Worm (Caenorhabditis elegans) whole organism, L4 larva: ENCODE data around the gene T27A8.2.

Experiments used
- F49E8.2 ChIP-seq: sonication (generic microtip); optimal IDR thresholded peaks from 2 replicates; lab custom pipeline; 2016; ENCODE audit warnings: missing compliant biosample characterization, mild to moderate bottlenecking, missing genetic modification characterization, borderline replicate concordance
- T26A8.4 ChIP-seq: fragments of 200-800 bp; sonication (Bioruptor generic); IDR thresholded peaks from 2 replicates; pipeline ENCODE4 v1.3.6; 2022; ENCODE audit warnings: missing genetic modification characterization, missing compliant biosample characterization
- Y48G9A.11 ChIP-seq: fragments of 200-800 bp; sonication (Bioruptor generic); IDR thresholded peaks from 2 replicates; pipeline ENCODE4 v1.3.6; 2022; ENCODE audit warnings: missing genetic modification reagents, missing genetic modification characterization, missing compliant biosample characterization
- Y75B8A.6 ChIP-seq: fragments of 200-800 bp; sonication (Bioruptor generic); IDR thresholded peaks from 2 replicates; pipeline ENCODE4 v1.3.6; 2022; ENCODE audit warnings: missing genetic modification reagents, missing genetic modification characterization, missing compliant biosample characterization
- ZK546.5 ChIP-seq, 2 experiments: sonication (generic microtip); optimal IDR thresholded peaks; 2 replicates each; lab custom pipeline; 2017; ENCODE audit warnings: missing biosample characterization in 2 of 2, missing genetic modification characterization in 2 of 2
- aha-1 ChIP-seq: fragments of 150-350 bp; peaks from one replicate; lab custom pipeline; 2014; ENCODE audit warnings: missing biosample characterization, missing genetic modification characterization
- aly-2 ChIP-seq: sonication (generic microtip); optimal IDR thresholded peaks from 2 replicates; lab custom pipeline; 2018; ENCODE audit warnings: missing biosample characterization, missing genetic modification characterization
- ceh-32 ChIP-seq: sonication (generic microtip); optimal IDR thresholded peaks from 2 replicates; lab custom pipeline; 2016; ENCODE audit warnings: mild to moderate bottlenecking, missing genetic modification characterization, missing compliant biosample characterization; ENCODE audit not compliant: poor library complexity
- ceh-44 ChIP-seq: fragments of 200-800 bp; sonication (Bioruptor generic); IDR thresholded peaks from 2 replicates; pipeline ENCODE4 v1.3.6; 2022; ENCODE audit warnings: missing genetic modification reagents, missing genetic modification characterization, missing compliant biosample characterization
- ces-1 ChIP-seq: fragments of 150-350 bp; sonication (generic microtip); optimal IDR thresholded peaks from 4 replicates; lab custom pipeline; 2014; ENCODE audit warnings: missing biosample characterization, missing genetic modification reagents, missing genetic modification characterization
- cey-2 ChIP-seq: sonication (generic microtip); optimal IDR thresholded peaks from 3 replicates; lab custom pipeline; 2017; ENCODE audit warnings: missing genetic modification characterization, mild to moderate bottlenecking, missing compliant biosample characterization, antibody characterized with exemption, borderline replicate concordance; ENCODE audit not compliant: insufficient read depth
- daf-12 ChIP-seq: fragments of 150-350 bp; optimal IDR thresholded peaks from 2 replicates; lab custom pipeline; 2014; ENCODE audit warnings: missing biosample characterization, missing genetic modification reagents, missing genetic modification characterization
- daf-8 ChIP-seq: fragments of 200-800 bp; sonication (Bioruptor generic); IDR thresholded peaks from 2 replicates; pipeline ENCODE4 v1.3.6; 2022; ENCODE audit warnings: missing genetic modification characterization, missing compliant biosample characterization
- dmd-6 ChIP-seq: fragments of 200-800 bp; sonication (Bioruptor generic); IDR thresholded peaks from 2 replicates; pipeline ENCODE4 v1.3.6; 2022; ENCODE audit warnings: missing genetic modification reagents, missing genetic modification characterization, missing compliant biosample characterization
- dpl-1 ChIP-seq: fragments of 150-350 bp; optimal IDR thresholded peaks from 2 replicates; lab custom pipeline; 2014; ENCODE audit warnings: missing biosample characterization, missing genetic modification reagents, missing genetic modification characterization
- duxl-1 ChIP-seq: sonication (generic microtip); optimal IDR thresholded peaks from 2 replicates; lab custom pipeline; 2016; ENCODE audit warnings: mild to moderate bottlenecking, missing genetic modification characterization, moderate library complexity, missing compliant biosample characterization; ENCODE audit not compliant: poor library complexity
- dve-1 ChIP-seq: sonication (generic microtip); optimal IDR thresholded peaks from 2 replicates; lab custom pipeline; 2017; ENCODE audit warnings: antibody characterized with exemption, mild to moderate bottlenecking, missing genetic modification characterization, missing compliant biosample characterization; ENCODE audit not compliant: insufficient read depth
- egl-27 ChIP-seq: sonication (generic microtip); optimal IDR thresholded peaks from 3 replicates; lab custom pipeline; 2017; ENCODE audit warnings: missing biosample characterization, missing genetic modification reagents, missing genetic modification characterization
- hlh-30 ChIP-seq: sonication (generic microtip); optimal IDR thresholded peaks from 2 replicates; lab custom pipeline; 2017; ENCODE audit warnings: antibody characterized with exemption, mild to moderate bottlenecking, missing genetic modification characterization, missing compliant biosample characterization; ENCODE audit not compliant: insufficient read depth
- lin-13 ChIP-seq: fragments of 150-350 bp; optimal IDR thresholded peaks from 2 replicates; lab custom pipeline; 2014; ENCODE audit warnings: missing biosample characterization, missing genetic modification reagents, missing genetic modification characterization
- lin-29 ChIP-seq: fragments of 200-800 bp; sonication (Bioruptor generic); IDR thresholded peaks from 2 replicates; pipeline ENCODE4 v1.3.6; 2022; ENCODE audit warnings: missing genetic modification reagents, missing genetic modification characterization, missing compliant biosample characterization
- lin-38 ChIP-seq: fragments of 200-800 bp; sonication (Bioruptor generic); IDR thresholded peaks from 2 replicates; pipeline ENCODE4 v1.3.6; 2022; ENCODE audit warnings: missing genetic modification reagents, missing genetic modification characterization, missing compliant biosample characterization
- lin-39 ChIP-seq: fragments of 150-350 bp; optimal IDR thresholded peaks from 2 replicates; lab custom pipeline; 2014; ENCODE audit warnings: missing biosample characterization, missing genetic modification reagents, missing genetic modification characterization
- lir-3 ChIP-seq: sonication (generic microtip); optimal IDR thresholded peaks from 2 replicates; lab custom pipeline; 2016; ENCODE audit warnings: mild to moderate bottlenecking, missing genetic modification characterization, missing compliant biosample characterization
- lsy-2 ChIP-seq, 2 experiments: fragments of 150-350 bp in 1 of 2; sonication (generic microtip) in 1 of 2; optimal IDR thresholded peaks; 2 replicates each; lab custom pipeline; 2014 to 2017; ENCODE audit warnings: missing biosample characterization in 2 of 2, missing genetic modification characterization in 2 of 2
- madf-5 ChIP-seq, 2 experiments: fragments of 200-800 bp; sonication (Bioruptor generic); IDR thresholded peaks; 2 replicates each; pipeline ENCODE4 v1.3.6; 2022; ENCODE audit warnings: missing compliant biosample characterization in 2 of 2, missing genetic modification characterization in 2 of 2
- mdl-1 ChIP-seq, 2 experiments: fragments of 150-350 bp in 1 of 2; sonication (generic microtip) in 1 of 2; optimal IDR thresholded peaks; 2 replicates each; lab custom pipeline; 2014 to 2017; ENCODE audit warnings: missing biosample characterization in 2 of 2, missing genetic modification characterization in 2 of 2
- mdt-29 ChIP-seq: fragments of 200-800 bp; sonication (Bioruptor generic); IDR thresholded peaks from 2 replicates; pipeline ENCODE4 v1.3.6; 2022; ENCODE audit warnings: missing genetic modification reagents, missing genetic modification characterization, missing compliant biosample characterization
- mxl-3 ChIP-seq: fragments of 200-800 bp; sonication (Bioruptor generic); optimal IDR thresholded peaks from 2 replicates; lab custom pipeline; 2018; ENCODE audit warnings: mild to moderate bottlenecking, missing genetic modification characterization, missing compliant biosample characterization
- nhr-11 ChIP-seq: fragments of 150-350 bp; optimal IDR thresholded peaks from 2 replicates; lab custom pipeline; 2014; ENCODE audit warnings: missing biosample characterization, missing genetic modification characterization
- nhr-111 ChIP-seq: fragments of 200-800 bp; sonication (Bioruptor generic); optimal IDR thresholded peaks from 2 replicates; lab custom pipeline; 2018; ENCODE audit warnings: mild to moderate bottlenecking, missing genetic modification characterization, missing compliant biosample characterization
- nhr-237 ChIP-seq: sonication (generic microtip); optimal IDR thresholded peaks from 2 replicates; lab custom pipeline; 2017; ENCODE audit warnings: missing biosample characterization, missing genetic modification characterization
- nhr-41 ChIP-seq: fragments of 200-800 bp; sonication (Bioruptor generic); IDR thresholded peaks from 2 replicates; pipeline ENCODE4 v1.3.6; 2022; ENCODE audit warnings: missing genetic modification reagents, missing genetic modification characterization, missing compliant biosample characterization
- nhr-48 ChIP-seq: sonication (generic microtip); optimal IDR thresholded peaks from 2 replicates; lab custom pipeline; 2016; ENCODE audit warnings: mild to moderate bottlenecking, missing genetic modification characterization, missing compliant biosample characterization
- nhr-77 ChIP-seq: fragments of 150-350 bp; optimal IDR thresholded peaks from 2 replicates; lab custom pipeline; 2014; ENCODE audit warnings: missing biosample characterization, missing genetic modification characterization
- php-3 ChIP-seq: fragments of 200-800 bp; sonication (Bioruptor generic); IDR thresholded peaks from 2 replicates; pipeline ENCODE4 v1.3.6; 2022; ENCODE audit warnings: missing genetic modification reagents, missing genetic modification characterization, missing compliant biosample characterization
- rbr-2 ChIP-seq: sonication (generic microtip); optimal IDR thresholded peaks from 2 replicates; lab custom pipeline; 2016; ENCODE audit warnings: missing genotype, missing genetic modification characterization, missing compliant biosample characterization
- saeg-2 ChIP-seq: fragments of 200-800 bp; sonication (Bioruptor generic); IDR thresholded peaks from 2 replicates; pipeline ENCODE4 v1.3.6; 2022; ENCODE audit warnings: missing genetic modification reagents, missing genetic modification characterization, missing compliant biosample characterization
- skn-1 ChIP-seq: fragments of 150-350 bp; optimal IDR thresholded peaks from 2 replicates; lab custom pipeline; 2014; ENCODE audit warnings: missing biosample characterization, missing genetic modification characterization
- snpc-4 ChIP-seq: fragments of 150-350 bp; optimal IDR thresholded peaks from 2 replicates; lab custom pipeline; 2014; ENCODE audit warnings: missing biosample characterization, missing genetic modification characterization
- spr-1 ChIP-seq: sonication (generic microtip); optimal IDR thresholded peaks from 2 replicates; lab custom pipeline; 2016; ENCODE audit warnings: mild to moderate bottlenecking, missing genetic modification characterization, missing compliant biosample characterization
- tag-97 ChIP-seq: fragments of 200-800 bp; sonication (Bioruptor generic); IDR thresholded peaks from 2 replicates; pipeline ENCODE4 v1.3.6; 2022; ENCODE audit warnings: missing genetic modification characterization, missing compliant biosample characterization
- zag-1 ChIP-seq: fragments of 150-350 bp; optimal IDR thresholded peaks from 2 replicates; lab custom pipeline; 2014; ENCODE audit warnings: missing biosample characterization, missing genetic modification characterization
- zip-2 ChIP-seq: fragments of 150-350 bp; optimal IDR thresholded peaks from 2 replicates; lab custom pipeline; 2014; ENCODE audit warnings: missing biosample characterization, missing genetic modification characterization
- ztf-11 ChIP-seq: fragments of 150-350 bp; optimal IDR thresholded peaks from 2 replicates; lab custom pipeline; 2014; ENCODE audit warnings: missing biosample characterization, missing genetic modification characterization
- ztf-7 ChIP-seq: fragments of 150-350 bp; optimal IDR thresholded peaks from 2 replicates; lab custom pipeline; 2014; ENCODE audit warnings: missing biosample characterization, missing genetic modification characterization

Gene T27A8.2

DNA sequence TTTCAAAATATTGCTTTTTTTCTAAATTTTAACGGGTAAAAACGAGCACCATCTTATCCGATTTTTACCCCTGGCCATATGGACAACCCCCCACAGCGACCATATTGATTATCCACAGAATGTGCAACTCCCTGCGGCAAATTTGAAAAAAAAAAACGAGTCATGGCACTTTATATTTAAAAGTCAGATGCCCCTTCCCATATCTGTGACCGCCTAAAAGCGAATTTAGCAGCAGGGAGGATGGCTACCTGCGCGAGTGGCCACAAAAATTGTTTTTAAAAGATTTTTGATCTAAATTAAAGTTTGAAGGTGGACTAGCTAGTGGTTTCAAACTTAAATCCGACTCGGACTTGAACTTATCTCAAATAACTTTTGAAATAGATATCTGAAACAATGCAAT lies 2.3 kb downstream of the T27A8.2 start (continued):
- TF ChIP-seq Y75B8A.6 (GFP tag; lab: Robert Waterston, UW) (peak; percentile 76), nhr-111 (GFP tag; lab: Kevin White, UChicago) (no peak), hlh-30 (tag; lab: Kevin White, UChicago) (peak; percentile 93), aly-2 (no peak), daf-12 (peak; percentile 7), saeg-2 (GFP tag; lab: Robert Waterston, UW) (peak; percentile 94), nhr-11 (tag; lab: Kevin White, UChicago) (peak; percentile 97), ztf-11 (peak; percentile 78), lin-38 (peak; percentile 86), lin-39 (tag; lab: Kevin White, UChicago) (peak; percentile 94), nhr-48 (tag; lab: Kevin White, UChicago) (peak; percentile 96), madf-5 (GFP tag; IDR thresholded peaks at IDR 0.05; lab: Robert Waterston, UW) (peak; percentile 32 to 84; a peak in 2 of 4 replicates), dpl-1 (peak; percentile 71), spr-1 (tag; lab: Kevin White, UChicago) (peak; percentile 98), aha-1 (tag; lab: Kevin White, UChicago) (peak; percentile 98), php-3 (peak; percentile 97), rbr-2 (tag; lab: Kevin White, UChicago) (peak; percentile 99), zip-2 (peak; percentile 97), snpc-4 (tag; lab: Kevin White, UChicago) (peak; percentile 42), zag-1 (tag; lab: Kevin White, UChicago) (peak; percentile 96), ztf-7 (tag; lab: Kevin White, UChicago) (peak; percentile 92), lsy-2 (tag; optimal IDR thresholded peaks at IDR 0.05; lab: Kevin White, UChicago) (peak; percentile 93 to 96), ZK546.5 (tag; optimal IDR thresholded peaks at IDR 0.05; lab: Kevin White, UChicago) (peak; percentile 18 to 80), ceh-44 (peak; percentile 50; the same call in 1 of the 2 replicates), dve-1 (tag; lab: Kevin White, UChicago) (peak; percentile 99), egl-27 (tag; lab: Kevin White, UChicago) (no peak), tag-97 (GFP tag; lab: Robert Waterston, UW) (peak; percentile 65; the same call in 1 of the 2 replicates), Y48G9A.11 (GFP tag; lab: Robert Waterston, UW) (0 out of 2 replicates have a peak, but pooled peaks have one; percentile 62), nhr-41 (GFP tag; lab: Robert Waterston, UW) (peak; percentile 47)

DNA sequence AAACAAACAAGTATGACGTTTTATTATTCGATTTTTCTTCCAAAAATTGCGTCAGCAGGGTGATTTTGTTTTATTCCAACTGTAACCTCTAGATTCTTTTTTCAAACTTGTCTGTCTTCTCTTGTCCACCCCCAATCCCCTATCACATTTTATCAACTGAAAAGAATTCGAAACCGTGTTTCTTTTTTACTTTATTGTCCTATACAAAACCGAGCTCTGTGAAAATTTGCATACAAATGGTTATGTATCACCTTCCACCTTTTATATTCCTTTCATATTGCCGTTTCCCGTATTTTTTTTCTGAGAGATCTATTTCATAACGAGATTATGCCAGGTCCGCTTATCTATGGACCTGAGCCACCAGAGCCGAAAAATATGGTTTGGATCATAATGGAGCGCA lies 3.5 kb downstream of the T27A8.2 start, which contains the start of gene T27A8.7:
TSS of gene T27A8.7 (plus strand) at position 301 of the 400 bp plus-strand sequence.
- TF ChIP-seq mxl-3 (no peak), ztf-7 (tag; lab: Kevin White, UChicago) (no peak), nhr-77 (no peak), zag-1 (tag; lab: Kevin White, UChicago) (no peak), dmd-6 (GFP tag; lab: Robert Waterston, UW) (no peak), T26A8.4 (no peak), mdt-29 (no peak), lir-3 (no peak), mdl-1 (tag; optimal IDR thresholded peaks at IDR 0.05; lab: Kevin White, UChicago) (no peak), php-3 (no peak), nhr-237 (no peak), lin-38 (no peak), cey-2 (tag; lab: Kevin White, UChicago) (no peak), daf-8 (GFP tag; lab: Robert Waterston, UW) (no peak)

DNA sequence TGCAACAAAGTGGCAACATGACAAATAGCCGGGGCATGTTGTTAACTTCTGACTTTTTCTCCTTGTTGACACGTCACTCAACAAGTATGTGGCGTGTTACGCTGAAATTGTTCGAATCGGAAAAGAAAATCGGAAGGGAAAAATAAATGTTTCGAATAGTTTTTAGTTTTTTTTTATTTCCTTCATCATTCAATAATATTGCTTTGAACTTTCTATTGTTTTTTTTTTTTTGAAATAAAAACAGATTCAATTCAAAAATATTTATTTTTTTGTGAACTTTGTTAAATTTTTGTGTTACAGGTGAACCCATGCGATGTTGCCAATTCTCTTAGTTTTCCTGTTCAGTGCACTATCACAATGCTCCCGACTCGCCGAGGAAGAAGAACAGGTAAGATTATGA lies 9.2 kb downstream of the T27A8.2 start, which contains the start of gene cpd-2:
TSS of gene cpd-2 (plus strand) at position 301 of the 400 bp plus-strand sequence.
- TF ChIP-seq duxl-1 (tag; lab: Kevin White, UChicago) (no peak), ztf-11 (no peak), lin-39 (tag; lab: Kevin White, UChicago) (no peak), lin-13 (GFP tag; lab: Kevin White, UChicago) (no peak), ces-1 (GFP tag; lab: Kevin White, UChicago) (no peak), aly-2 (no peak), ceh-32 (tag; lab: Kevin White, UChicago) (no peak), lin-29 (GFP tag; lab: Robert Waterston, UW) (no peak), F49E8.2 (no peak), skn-1 (no peak)
- TF ChIP-seq, all 104 proteins: peak for 0
